Fruit fly (Drosophila melanogaster) Kc167 (cell line): Measurements from ENCODE around the gene Acsx1L.

Experiments
- Myc ChIP-seq: fragments of >200 bp; optimal IDR thresholded peaks from 2 replicates; lab custom pipeline; 2017; ENCODE audit warnings: missing external identifiers
- h ChIP-seq: fragments of >200 bp; optimal IDR thresholded peaks from 3 replicates; lab custom pipeline; 2018; ENCODE audit warnings: missing external identifiers
- insv ChIP-seq: fragments of >200 bp; optimal IDR thresholded peaks from 3 replicates; lab custom pipeline; 2018; ENCODE audit warnings: missing external identifiers
- psq ChIP-seq: fragments of >200 bp; optimal IDR thresholded peaks from 2 replicates; lab custom pipeline; 2017; ENCODE audit warnings: missing external identifiers
- ttk ChIP-seq: sonication (Bioruptor generic); optimal IDR thresholded peaks from 2 replicates; lab custom pipeline; 2017; ENCODE audit warnings: missing external identifiers

dm6 chr3R:19811510-19811909 lies 38.5 kb upstream of the Acsx1L start:
- TF ChIP-seq Myc (no peak), psq (lab: Kevin White, UChicago) (no peak), insv (lab: Kevin White, UChicago) (no peak), h (lab: Kevin White, UChicago) (no peak), ttk (lab: Kevin White, UChicago) (no peak)
